Fruit fly (Drosophila melanogaster): Measurements from ENCODE around the gene RpL13.

- TF ChIP-seq fru (GFP tag; optimal IDR thresholded peaks at IDR 0.05) (no peak), psq (GFP tag; optimal IDR thresholded peaks at IDR 0.05) (no peak), Vsx2 (GFP tag; optimal IDR thresholded peaks at IDR 0.05; ENCODE audit: partially characterized antibody) (no peak), pan (optimal IDR thresholded peaks at IDR 0.05) (no peak), OdsH (GFP tag; optimal IDR thresholded peaks at IDR 0.05) (no peak), CG32264 (GFP tag; optimal IDR thresholded peaks at IDR 0.05) (no peak), foxo (GFP tag; optimal IDR thresholded peaks at IDR 0.05) (no peak), tai (GFP tag; optimal IDR thresholded peaks at IDR 0.05) (no peak)
These were observed 47.9 kb upstream of the RpL13 start for dm6 chr2L:9919218-9919617.
